Worm (Caenorhabditis elegans) whole organism, mixed stage, embryonic: ENCODE results near the gene glb-14.

Experiments
- M03D4.4 ChIP-seq: sonication (generic microtip); optimal IDR thresholded peaks from 2 replicates; lab custom pipeline; 2017; ENCODE audit warnings: mild to moderate bottlenecking, missing genetic modification characterization, missing compliant biosample characterization
- bed-3 ChIP-seq: fragments of 200-800 bp; sonication (Bioruptor generic); optimal IDR thresholded peaks from 3 replicates; lab custom pipeline; 2018; ENCODE audit warnings: mild to moderate bottlenecking, missing genetic modification characterization, moderate library complexity, missing compliant biosample characterization
- blmp-1 ChIP-seq: fragments of 150-350 bp; optimal IDR thresholded peaks from 2 replicates; lab custom pipeline; 2014; ENCODE audit warnings: missing biosample characterization, missing genetic modification characterization
- ceh-39 ChIP-seq: fragments of 150-350 bp; optimal IDR thresholded peaks from 2 replicates; lab custom pipeline; 2014; ENCODE audit warnings: missing biosample characterization, missing genetic modification characterization
- ceh-43 ChIP-seq: fragments of 200-800 bp; sonication (Bioruptor generic); optimal IDR thresholded peaks from 2 replicates; lab custom pipeline; 2018; ENCODE audit warnings: mild to moderate bottlenecking, missing genetic modification characterization, moderate library complexity, missing compliant biosample characterization
- ceh-83 ChIP-seq: fragments of 200-800 bp; sonication (Bioruptor generic); optimal IDR thresholded peaks from 2 replicates; lab custom pipeline; 2018; ENCODE audit warnings: mild to moderate bottlenecking, missing genetic modification characterization, missing compliant biosample characterization
- ces-1 ChIP-seq: fragments of 150-350 bp; optimal IDR thresholded peaks from 2 replicates; lab custom pipeline; 2014; ENCODE audit warnings: missing biosample characterization, missing genetic modification reagents, missing genetic modification characterization
- cnd-1 ChIP-seq: fragments of 200-800 bp; sonication (Bioruptor generic); optimal IDR thresholded peaks from 2 replicates; lab custom pipeline; 2018; ENCODE audit warnings: mild to moderate bottlenecking, missing genetic modification characterization, missing compliant biosample characterization
- drap-1 ChIP-seq: fragments of 200-800 bp; sonication (Bioruptor generic); optimal IDR thresholded peaks from 3 replicates; lab custom pipeline; 2018; ENCODE audit warnings: mild to moderate bottlenecking, missing genetic modification characterization, missing compliant biosample characterization
- elt-1 ChIP-seq: sonication (generic microtip); optimal IDR thresholded peaks from 2 replicates; lab custom pipeline; 2017; ENCODE audit warnings: missing genetic modification characterization, mild to moderate bottlenecking, missing compliant biosample characterization, antibody characterized with exemption, moderate library complexity, borderline replicate concordance; ENCODE audit not compliant: insufficient read depth
- elt-3 ChIP-seq: fragments of 150-350 bp; optimal IDR thresholded peaks from 2 replicates; lab custom pipeline; 2014; ENCODE audit warnings: missing biosample characterization, missing genetic modification characterization
- flh-1 ChIP-seq: fragments of 200-800 bp; sonication (Bioruptor generic); optimal IDR thresholded peaks from 2 replicates; lab custom pipeline; 2018; ENCODE audit warnings: mild to moderate bottlenecking, missing genetic modification characterization, moderate library complexity, missing compliant biosample characterization
- ham-2 ChIP-seq: fragments of 200-800 bp; sonication (Bioruptor generic); optimal IDR thresholded peaks from 2 replicates; lab custom pipeline; 2018; ENCODE audit warnings: mild to moderate bottlenecking, missing genetic modification characterization, missing compliant biosample characterization
- hlh-1 ChIP-seq: fragments of 150-350 bp; optimal IDR thresholded peaks from 2 replicates; lab custom pipeline; 2014; ENCODE audit warnings: missing biosample characterization, missing genetic modification reagents, missing genetic modification characterization
- lin-13 ChIP-seq: fragments of 150-350 bp; optimal IDR thresholded peaks from 2 replicates; lab custom pipeline; 2014; ENCODE audit warnings: missing biosample characterization, missing genetic modification characterization
- lin-32 ChIP-seq: fragments of 200-800 bp; sonication (Bioruptor generic); optimal IDR thresholded peaks from 2 replicates; lab custom pipeline; 2018; ENCODE audit warnings: mild to moderate bottlenecking, missing genetic modification characterization, missing compliant biosample characterization
- lsy-2 ChIP-seq: fragments of 150-350 bp; optimal IDR thresholded peaks from 2 replicates; lab custom pipeline; 2014; ENCODE audit warnings: missing biosample characterization, missing genetic modification characterization
- mab-5 ChIP-seq: fragments of 150-350 bp; optimal IDR thresholded peaks from 2 replicates; lab custom pipeline; 2014; ENCODE audit warnings: missing biosample characterization, missing genetic modification characterization
- mep-1 ChIP-seq: fragments of 150-350 bp; optimal IDR thresholded peaks from 2 replicates; lab custom pipeline; 2017; ENCODE audit warnings: missing biosample characterization, missing genetic modification reagents, missing genetic modification characterization, inconsistent platforms
- mls-2 ChIP-seq: sonication (generic microtip); optimal IDR thresholded peaks from 2 replicates; lab custom pipeline; 2016; ENCODE audit warnings: mild to moderate bottlenecking, missing genetic modification characterization, moderate library complexity, missing compliant biosample characterization
- nhr-12 ChIP-seq: fragments of 150-350 bp; optimal IDR thresholded peaks from 2 replicates; lab custom pipeline; 2014; ENCODE audit warnings: missing biosample characterization, missing genetic modification characterization
- nhr-2 ChIP-seq: fragments of 150-350 bp; optimal IDR thresholded peaks from 2 replicates; lab custom pipeline; 2014; ENCODE audit warnings: missing biosample characterization, missing genetic modification characterization
- nhr-237 ChIP-seq: fragments of 150-350 bp; optimal IDR thresholded peaks from 2 replicates; lab custom pipeline; 2014; ENCODE audit warnings: missing biosample characterization, missing genetic modification characterization
- nhr-28 ChIP-seq: fragments of 150-350 bp; optimal IDR thresholded peaks from 2 replicates; lab custom pipeline; 2014; ENCODE audit warnings: missing biosample characterization, missing genetic modification characterization
- nhr-76 ChIP-seq: sonication (generic microtip); optimal IDR thresholded peaks from 2 replicates; lab custom pipeline; 2017; ENCODE audit warnings: missing biosample characterization, missing genetic modification characterization
- pha-4 ChIP-seq: fragments of 150-350 bp; optimal IDR thresholded peaks from 2 replicates; lab custom pipeline; 2018; ENCODE audit warnings: missing biosample characterization, missing genetic modification reagents, missing genetic modification characterization
- sem-2 ChIP-seq: fragments of 200-800 bp; sonication (Bioruptor generic); optimal IDR thresholded peaks from 2 replicates; lab custom pipeline; 2018; ENCODE audit warnings: mild to moderate bottlenecking, missing genetic modification characterization, missing compliant biosample characterization
- snpc-4 ChIP-seq: fragments of 150-350 bp; optimal IDR thresholded peaks from 2 replicates; lab custom pipeline; 2014; ENCODE audit warnings: missing biosample characterization, missing genetic modification characterization
- sptf-1 ChIP-seq: sonication (generic microtip); optimal IDR thresholded peaks from 2 replicates; lab custom pipeline; 2017; ENCODE audit warnings: mild to moderate bottlenecking, missing genetic modification characterization, moderate library complexity, missing compliant biosample characterization
- tbx-8 ChIP-seq: fragments of 200-800 bp; sonication (Bioruptor generic); optimal IDR thresholded peaks from 2 replicates; lab custom pipeline; 2018; ENCODE audit warnings: mild to moderate bottlenecking, missing genetic modification characterization, moderate library complexity, missing compliant biosample characterization
- unc-120 ChIP-seq: sonication (generic microtip); optimal IDR thresholded peaks from 2 replicates; lab custom pipeline; 2017; ENCODE audit warnings: missing genetic modification characterization, missing compliant biosample characterization; ENCODE audit not compliant: poor library complexity, severe bottlenecking
- unc-39 ChIP-seq: fragments of 150-350 bp; optimal IDR thresholded peaks from 2 replicates; lab custom pipeline; 2014; ENCODE audit warnings: missing biosample characterization, missing genetic modification characterization
- unc-62 ChIP-seq: fragments of 150-350 bp; optimal IDR thresholded peaks from 2 replicates; lab custom pipeline; 2014; ENCODE audit warnings: missing biosample characterization, missing genetic modification reagents, missing genetic modification characterization
- zip-8 ChIP-seq: fragments of 150-350 bp; optimal IDR thresholded peaks from 2 replicates; lab custom pipeline; 2014; ENCODE audit warnings: missing biosample characterization, missing genetic modification characterization
- ztf-11 ChIP-seq: fragments of 150-350 bp; optimal IDR thresholded peaks from 2 replicates; lab custom pipeline; 2014; ENCODE audit warnings: missing biosample characterization, missing genetic modification characterization

The glb-14 gene

ce11 chrV:15559729-15560128 is 14.9 kb upstream of the glb-14 start:
- no peak for TF ChIP-seq lsy-2
- no peak for TF ChIP-seq lin-13 (tag; lab: Kevin White, UChicago)
- TF ChIP-seq nhr-2 (tag; lab: Kevin White, UChicago): no peak
- TF ChIP-seq ztf-11 (tag; lab: Kevin White, UChicago): no peak
- TF ChIP-seq ces-1 (GFP tag; lab: Kevin White, UChicago): no peak
- TF ChIP-seq unc-39: no peak
- TF ChIP-seq flh-1 (GFP tag; lab: Kevin White, UChicago): no peak
- TF ChIP-seq elt-3 (tag; lab: Kevin White, UChicago): no peak
- TF ChIP-seq cnd-1 (tag; lab: Kevin White, UChicago): no peak
- TF ChIP-seq drap-1: no peak
- TF ChIP-seq tbx-8 (GFP tag; lab: Kevin White, UChicago): no peak
- no peak for TF ChIP-seq lin-32
- TF ChIP-seq nhr-76: no peak
- no peak for TF ChIP-seq ceh-39

- TF ChIP-seq flh-1 (GFP tag; lab: Kevin White, UChicago) (no peak), unc-39 (no peak), nhr-76 (no peak), lin-13 (tag; lab: Kevin White, UChicago) (no peak)
Measured at ce11 chrV:15559047-15559446, 14.3 kb upstream of the glb-14 start, which contains the start of gene acr-18. TSS of gene acr-18 (minus strand) at chrV:15559147.

- TF ChIP-seq nhr-12 (tag; lab: Kevin White, UChicago) (no peak), mab-5 (tag; lab: Kevin White, UChicago) (no peak), nhr-2 (tag; lab: Kevin White, UChicago) (no peak), blmp-1 (tag; lab: Kevin White, UChicago) (no peak), sptf-1 (tag; lab: Kevin White, UChicago) (peak; percentile 69), nhr-76 (no peak), elt-3 (tag; lab: Kevin White, UChicago) (no peak), pha-4 (tag; lab: Kevin White, UChicago) (no peak), unc-39 (no peak), elt-1 (no peak), drap-1 (peak; percentile 83), mep-1 (tag; lab: Kevin White, UChicago) (no peak), ham-2 (peak; percentile 15), bed-3 (peak; percentile 41), zip-8 (tag; lab: Kevin White, UChicago) (no peak), unc-62 (GFP tag; lab: Kevin White, UChicago) (no peak), hlh-1 (tag; lab: Kevin White, UChicago) (peak; percentile 18), ceh-39 (no peak), lin-13 (tag; lab: Kevin White, UChicago) (no peak), lsy-2 (no peak), sem-2 (GFP tag; lab: Kevin White, UChicago) (peak; percentile 27), lin-32 (peak; percentile 15), cnd-1 (tag; lab: Kevin White, UChicago) (peak; percentile 51), snpc-4 (tag; lab: Kevin White, UChicago) (no peak), mls-2 (tag; lab: Kevin White, UChicago) (peak; percentile 38), nhr-237 (tag; lab: Kevin White, UChicago) (no peak), nhr-28 (tag; lab: Kevin White, UChicago) (no peak), tbx-8 (GFP tag; lab: Kevin White, UChicago) (no peak), M03D4.4 (tag; lab: Kevin White, UChicago) (peak; percentile 55)
Measured at ce11 chrV:15553869-15554268, 9.1 kb upstream of the glb-14 start.

ce11 chrV:15551642-15552041 is 6.8 kb upstream of the glb-14 start:
- TF ChIP-seq unc-39 (no peak), cnd-1 (tag; lab: Kevin White, UChicago) (peak; percentile 85), lsy-2 (peak; percentile 19), mep-1 (tag; lab: Kevin White, UChicago) (no peak), tbx-8 (GFP tag; lab: Kevin White, UChicago) (peak; percentile 68), lin-32 (peak; percentile 71), zip-8 (tag; lab: Kevin White, UChicago) (no peak), blmp-1 (tag; lab: Kevin White, UChicago) (no peak), M03D4.4 (tag; lab: Kevin White, UChicago) (peak; percentile 91), ceh-43 (GFP tag; lab: Kevin White, UChicago) (peak; percentile 83), pha-4 (tag; lab: Kevin White, UChicago) (no peak), mls-2 (tag; lab: Kevin White, UChicago) (peak; percentile 91), snpc-4 (tag; lab: Kevin White, UChicago) (no peak), flh-1 (GFP tag; lab: Kevin White, UChicago) (peak; percentile 42), elt-1 (no peak), sem-2 (GFP tag; lab: Kevin White, UChicago) (peak; percentile 77), nhr-76 (no peak), mab-5 (tag; lab: Kevin White, UChicago) (no peak), ztf-11 (tag; lab: Kevin White, UChicago) (peak; percentile 23), drap-1 (peak; percentile 99), nhr-28 (tag; lab: Kevin White, UChicago) (peak; percentile 19), unc-120 (peak; percentile 74), lin-13 (tag; lab: Kevin White, UChicago) (peak; percentile 6), nhr-237 (tag; lab: Kevin White, UChicago) (no peak), bed-3 (peak; percentile 68), ham-2 (peak; percentile 70), nhr-2 (tag; lab: Kevin White, UChicago) (no peak), elt-3 (tag; lab: Kevin White, UChicago) (no peak), nhr-12 (tag; lab: Kevin White, UChicago) (no peak), sptf-1 (tag; lab: Kevin White, UChicago) (peak; percentile 93), hlh-1 (tag; lab: Kevin White, UChicago) (peak; percentile 19), unc-62 (GFP tag; lab: Kevin White, UChicago) (no peak), ces-1 (GFP tag; lab: Kevin White, UChicago) (peak; percentile 30), ceh-39 (no peak), ceh-83 (GFP tag; lab: Kevin White, UChicago) (peak; percentile 93)
